Worm (Caenorhabditis elegans) whole organism, L1 larva: ENCODE data around the gene F09E10.7.

Experiments
- C04F5.9 ChIP-seq: sonication (generic microtip); optimal IDR thresholded peaks from 2 replicates; lab custom pipeline; 2016; ENCODE audit warnings: missing genetic modification characterization, missing compliant biosample characterization
- C16A3.4 ChIP-seq: fragments of 150-350 bp; optimal IDR thresholded peaks from 2 replicates; lab custom pipeline; 2014; ENCODE audit warnings: missing biosample characterization, missing genetic modification characterization
- aha-1 ChIP-seq: fragments of 150-350 bp; optimal IDR thresholded peaks from 2 replicates; lab custom pipeline; 2014; ENCODE audit warnings: missing biosample characterization, missing genetic modification characterization
- alr-1 ChIP-seq: fragments of 200-800 bp; sonication (Bioruptor generic); optimal IDR thresholded peaks from 2 replicates; lab custom pipeline; 2018; ENCODE audit warnings: borderline replicate concordance, mild to moderate bottlenecking, missing genetic modification characterization, missing compliant biosample characterization
- ama-1 ChIP-seq: fragments of 150-350 bp; optimal IDR thresholded peaks from 2 replicates; lab custom pipeline; 2014
- ceh-63 ChIP-seq: fragments of 200-800 bp; sonication (Bioruptor generic); optimal IDR thresholded peaks from 2 replicates; lab custom pipeline; 2018; ENCODE audit warnings: mild to moderate bottlenecking, missing genetic modification characterization, missing compliant biosample characterization
- ceh-82 ChIP-seq, 3 experiments: fragments of 150-350 bp in 1 of 3; sonication (generic microtip) in 2 of 3; optimal IDR thresholded peaks; 2 replicates each; lab custom pipeline; 2014 to 2017; ENCODE audit warnings: missing biosample characterization in 3 of 3, missing genetic modification characterization in 3 of 3
- dpl-1 ChIP-seq, 3 experiments: fragments of 150-350 bp in 2 of 3; sonication (generic microtip) in 1 of 3; optimal IDR thresholded peaks; 2 replicates each; lab custom pipeline; 2014 to 2017; ENCODE audit warnings: missing biosample characterization in 3 of 3, missing genetic modification characterization in 3 of 3, missing genetic modification reagents in 3 of 3
- dsc-1 ChIP-seq: sonication (generic microtip); optimal IDR thresholded peaks from 2 replicates; lab custom pipeline; 2016; ENCODE audit warnings: mild to moderate bottlenecking, missing genetic modification characterization, missing compliant biosample characterization
- efl-1 ChIP-seq, 4 experiments: fragments of 150-350 bp; optimal IDR thresholded peaks in 3 of 4; peaks in 1 of 4; 1 replicate in 1 of 4; 2 replicates in 3 of 4; lab custom pipeline; 2014; ENCODE audit warnings: missing biosample characterization in 2 of 4, missing genetic modification characterization in 2 of 4, missing genetic modification reagents in 2 of 4
- efl-3 ChIP-seq: fragments of 200-800 bp; sonication (Bioruptor generic); optimal IDR thresholded peaks from 2 replicates; lab custom pipeline; 2018; ENCODE audit warnings: mild to moderate bottlenecking, missing genetic modification characterization, missing compliant biosample characterization
- elt-3 ChIP-seq, 6 experiments: fragments of 150-350 bp in 1 of 6; sonication (generic microtip); optimal IDR thresholded peaks; 2 replicates each; lab custom pipeline; 2017 to 2018; ENCODE audit warnings: missing biosample characterization in 6 of 6, missing genetic modification characterization in 6 of 6, inconsistent platforms in 1 of 6
- fkh-10 ChIP-seq: sonication (generic microtip); optimal IDR thresholded peaks from 2 replicates; lab custom pipeline; 2017; ENCODE audit warnings: missing biosample characterization, missing genetic modification reagents, missing genetic modification characterization
- fkh-4 ChIP-seq: sonication (generic microtip); optimal IDR thresholded peaks from 2 replicates; lab custom pipeline; 2016; ENCODE audit warnings: missing compliant biosample characterization, missing genetic modification characterization, borderline replicate concordance
- fkh-8 ChIP-seq: sonication (generic microtip); optimal IDR thresholded peaks from 2 replicates; lab custom pipeline; 2016; ENCODE audit warnings: mild to moderate bottlenecking, missing genetic modification characterization, missing compliant biosample characterization
- hlh-17 ChIP-seq: fragments of 200-800 bp; sonication (Bioruptor generic); optimal IDR thresholded peaks from 2 replicates; lab custom pipeline; 2018; ENCODE audit warnings: missing genetic modification characterization, mild to moderate bottlenecking, missing compliant biosample characterization, moderate library complexity, borderline replicate concordance
- hlh-4 ChIP-seq: sonication (generic microtip); optimal IDR thresholded peaks from 2 replicates; lab custom pipeline; 2016; ENCODE audit warnings: mild to moderate bottlenecking, missing genetic modification characterization, missing compliant biosample characterization
- hpl-2 ChIP-seq: fragments of 150-350 bp; optimal IDR thresholded peaks from 2 replicates; lab custom pipeline; 2014; ENCODE audit warnings: missing biosample characterization, missing genetic modification reagents, missing genetic modification characterization
- irx-1 ChIP-seq: sonication (generic microtip); optimal IDR thresholded peaks from 2 replicates; lab custom pipeline; 2016; ENCODE audit warnings: missing genetic modification characterization, missing compliant biosample characterization
- jun-1 ChIP-seq: fragments of 150-350 bp; optimal IDR thresholded peaks from 2 replicates; lab custom pipeline; 2014; ENCODE audit warnings: missing biosample characterization, missing genetic modification reagents, missing genetic modification characterization
- lin-14 ChIP-seq: fragments of 200-800 bp; sonication (Bioruptor generic); optimal IDR thresholded peaks from 2 replicates; lab custom pipeline; 2018; ENCODE audit warnings: mild to moderate bottlenecking, missing genetic modification characterization, moderate library complexity, missing compliant biosample characterization
- lin-15B ChIP-seq: fragments of 150-350 bp; sonication (generic microtip); optimal IDR thresholded peaks from 3 replicates; lab custom pipeline; 2014; ENCODE audit warnings: missing biosample characterization, missing genetic modification characterization
- lin-35 ChIP-seq, 2 experiments: fragments of 150-350 bp; optimal IDR thresholded peaks; 2 replicates each; lab custom pipeline; 2014; ENCODE audit warnings: missing biosample characterization in 2 of 2, missing genetic modification characterization in 2 of 2, missing genetic modification reagents in 2 of 2
- lin-39 ChIP-seq: fragments of 150-350 bp; optimal IDR thresholded peaks from 2 replicates; lab custom pipeline; 2014; ENCODE audit warnings: missing biosample characterization, missing genetic modification reagents, missing genetic modification characterization
- lir-3 ChIP-seq: sonication (generic microtip); optimal IDR thresholded peaks from 2 replicates; lab custom pipeline; 2016; ENCODE audit warnings: mild to moderate bottlenecking, missing genetic modification characterization, moderate library complexity, missing compliant biosample characterization; ENCODE audit not compliant: poor library complexity
- mdl-1 ChIP-seq, 2 experiments: fragments of 150-350 bp; optimal IDR thresholded peaks; 2 replicates each; lab custom pipeline; 2014 to 2017; ENCODE audit warnings: missing biosample characterization in 2 of 2, missing genetic modification characterization in 2 of 2, inconsistent platforms in 1 of 2
- nhr-11 ChIP-seq: fragments of 150-350 bp; optimal IDR thresholded peaks from 2 replicates; lab custom pipeline; 2014; ENCODE audit warnings: missing biosample characterization, missing genetic modification characterization
- nhr-19 ChIP-seq: fragments of 200-800 bp; sonication (Bioruptor generic); conservative IDR thresholded peaks from 2 replicates; pipeline ENCODE4 v1.3.6; 2022; ENCODE audit warnings: missing genetic modification characterization, missing compliant biosample characterization
- nhr-20 ChIP-seq: sonication (generic microtip); optimal IDR thresholded peaks from 2 replicates; lab custom pipeline; 2016; ENCODE audit warnings: mild to moderate bottlenecking, missing genetic modification characterization, missing compliant biosample characterization
- nhr-28 ChIP-seq: fragments of 150-350 bp; optimal IDR thresholded peaks from 2 replicates; lab custom pipeline; 2014; ENCODE audit warnings: missing biosample characterization, missing genetic modification characterization
- nhr-71 ChIP-seq: sonication (generic microtip); optimal IDR thresholded peaks from 2 replicates; lab custom pipeline; 2016; ENCODE audit warnings: mild to moderate bottlenecking, missing genetic modification characterization, moderate library complexity, missing compliant biosample characterization
- nhr-90 ChIP-seq: sonication (generic microtip); optimal IDR thresholded peaks from 2 replicates; lab custom pipeline; 2016; ENCODE audit warnings: mild to moderate bottlenecking, missing genetic modification characterization, missing compliant biosample characterization; ENCODE audit not compliant: poor library complexity
- skn-1 ChIP-seq: fragments of 150-350 bp; optimal IDR thresholded peaks from 2 replicates; lab custom pipeline; 2014; ENCODE audit warnings: missing biosample characterization, missing genetic modification characterization
- snpc-4 ChIP-seq: fragments of 150-350 bp; optimal IDR thresholded peaks from 2 replicates; lab custom pipeline; 2014; ENCODE audit warnings: missing biosample characterization, missing genetic modification characterization
- sox-4 ChIP-seq: sonication (generic microtip); optimal IDR thresholded peaks from 2 replicates; lab custom pipeline; 2016; ENCODE audit warnings: missing genetic modification characterization, missing compliant biosample characterization
- sptf-1 ChIP-seq: fragments of 150-350 bp; optimal IDR thresholded peaks from 2 replicates; lab custom pipeline; 2014; ENCODE audit warnings: missing biosample characterization, missing genetic modification characterization
- tlp-1 ChIP-seq: fragments of 150-350 bp; optimal IDR thresholded peaks from 2 replicates; lab custom pipeline; 2014; ENCODE audit warnings: missing biosample characterization, missing genetic modification characterization
- unc-130 ChIP-seq: fragments of 150-350 bp; optimal IDR thresholded peaks from 2 replicates; lab custom pipeline; 2017; ENCODE audit warnings: missing biosample characterization, missing genetic modification characterization, inconsistent platforms
- zip-4 ChIP-seq: fragments of 200-800 bp; sonication (Bioruptor generic); optimal IDR thresholded peaks from 2 replicates; lab custom pipeline; 2018; ENCODE audit warnings: mild to moderate bottlenecking, missing genetic modification characterization, moderate library complexity, missing compliant biosample characterization
- ztf-11 ChIP-seq, 2 experiments: sonication (generic microtip); optimal IDR thresholded peaks; 2 replicates each; lab custom pipeline; 2016 to 2017; ENCODE audit warnings: missing genetic modification characterization in 2 of 2, missing biosample characterization in 1 of 2, missing compliant biosample characterization in 1 of 2
- ztf-4 ChIP-seq: fragments of 150-350 bp; optimal IDR thresholded peaks from 2 replicates; lab custom pipeline; 2014; ENCODE audit warnings: missing biosample characterization, missing genetic modification characterization

The F09E10.7 gene

DNA sequence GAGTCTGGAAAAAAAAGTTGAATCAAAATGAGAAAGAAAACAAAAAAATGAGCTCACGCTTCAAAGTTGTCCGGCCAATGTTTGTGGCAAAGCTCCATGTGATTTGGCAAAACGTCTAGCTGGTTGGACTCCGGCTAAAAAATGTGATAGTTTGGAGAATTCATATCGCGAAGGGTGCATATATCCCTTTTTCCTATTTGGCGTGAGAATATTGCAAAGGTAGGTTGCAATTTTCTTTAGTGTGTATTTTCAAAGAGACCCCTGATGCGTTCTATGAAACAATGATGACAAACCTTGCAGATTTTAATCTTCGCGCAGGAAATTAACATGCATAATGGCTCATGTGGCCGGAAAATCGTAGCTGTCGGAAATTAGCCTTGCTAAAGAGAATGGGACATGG is 9.5 kb downstream of the F09E10.7 start (continued):
- TF ChIP-seq lin-39 (tag; lab: Kevin White, UChicago) (no peak), irx-1 (tag; lab: Kevin White, UChicago) (peak; percentile 3), ztf-4 (no peak), lin-35 (GFP tag; optimal IDR thresholded peaks at IDR 0.05; lab: Kevin White, UChicago) (peak in 1 of 2 experiments; percentile 4), jun-1 (peak; percentile 17)

- no peak for TF ChIP-seq ceh-63
- no peak for TF ChIP-seq C04F5.9 (tag; lab: Kevin White, UChicago)
- no peak for TF ChIP-seq efl-1 (optimal IDR thresholded peaks at IDR 0.05; lab: Kevin White, UChicago)
- no peak for TF ChIP-seq efl-1 (GFP tag; optimal IDR thresholded peaks at IDR 0.05 in 1 of 2; lab: Kevin White, UChicago)
- TF ChIP-seq lin-15B = no peak
- TF ChIP-seq alr-1 (tag; lab: Kevin White, UChicago) = no peak
- TF ChIP-seq hlh-4 = no peak
- no peak for TF ChIP-seq snpc-4
- no peak for TF ChIP-seq nhr-90
- no peak for TF ChIP-seq irx-1 (tag; lab: Kevin White, UChicago)
- TF ChIP-seq elt-3 (tag; optimal IDR thresholded peaks at IDR 0.05; lab: Kevin White, UChicago) = no peak
- TF ChIP-seq sptf-1 (tag; lab: Kevin White, UChicago) = no peak
- no peak for TF ChIP-seq efl-3 (GFP tag; lab: Kevin White, UChicago)
- TF ChIP-seq, all 84 proteins: peak for 0
Measured at ce11 chrX:1491036-1491435, 10.6 kb downstream of the F09E10.7 start.

DNA sequence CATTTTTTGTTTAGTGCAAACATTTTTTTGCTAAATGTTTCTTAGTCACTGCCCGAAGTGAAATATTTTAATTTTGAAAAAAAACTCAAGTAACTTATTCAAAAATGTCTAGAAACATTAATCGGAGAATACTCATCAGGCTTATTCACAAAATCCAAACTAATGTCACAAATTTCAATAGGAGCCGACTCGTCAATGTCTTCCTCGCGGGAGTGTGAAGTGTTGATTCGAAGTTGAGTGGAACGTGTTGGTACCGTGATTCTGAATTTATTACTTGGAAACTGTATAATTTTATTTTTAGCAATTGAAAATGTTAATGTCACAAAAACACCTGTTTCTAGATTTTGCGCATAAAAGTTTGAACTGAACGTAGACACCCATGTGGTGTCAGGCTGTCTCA is 12.1 kb downstream of the F09E10.7 start:
- TF ChIP-seq ama-1 (lab: Kevin White, UChicago) (no peak), lin-14 (no peak), hlh-17 (GFP tag; lab: Kevin White, UChicago) (no peak), unc-130 (tag; lab: Kevin White, UChicago) (no peak), dsc-1 (tag; lab: Kevin White, UChicago) (no peak), nhr-71 (tag; lab: Kevin White, UChicago) (no peak)

DNA sequence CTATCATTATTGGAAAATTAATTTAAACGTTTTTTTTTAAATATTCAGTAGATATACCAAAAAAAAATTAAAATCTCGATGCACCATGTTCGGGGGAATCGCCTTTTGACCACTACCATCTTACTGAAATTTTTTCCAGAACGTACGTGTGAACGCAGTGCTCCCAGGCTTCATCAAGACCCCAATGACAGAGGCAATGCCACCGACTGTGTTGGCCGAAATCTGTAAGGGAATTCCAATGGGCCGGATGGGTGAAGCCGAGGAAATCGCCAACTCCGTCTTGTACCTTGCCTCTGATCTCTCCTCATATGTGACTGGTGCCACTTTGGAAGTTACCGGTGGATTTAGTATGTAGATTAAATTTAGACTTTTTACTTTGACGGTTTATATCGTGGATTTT is 12.9 kb downstream of the F09E10.7 start:
- TF ChIP-seq nhr-19 (GFP tag; lab: Robert Waterston, UW) (0 out of 2 replicates have a peak, but pooled peaks have one; percentile 5), aha-1 (tag; lab: Kevin White, UChicago) (no peak), lin-39 (tag; lab: Kevin White, UChicago) (no peak), C04F5.9 (tag; lab: Kevin White, UChicago) (no peak), fkh-10 (GFP tag; lab: Kevin White, UChicago) (no peak), nhr-11 (tag; lab: Kevin White, UChicago) (no peak), ceh-82 (tag; optimal IDR thresholded peaks at IDR 0.05; lab: Kevin White, UChicago) (no peak), ztf-11 (tag; optimal IDR thresholded peaks at IDR 0.05; lab: Kevin White, UChicago) (no peak), C16A3.4 (tag; lab: Kevin White, UChicago) (no peak)
- TF ChIP-seq, all 84 proteins: peak for 1

- no peak for TF ChIP-seq fkh-4 (tag; lab: Kevin White, UChicago)
- TF ChIP-seq nhr-11 (tag; lab: Kevin White, UChicago) = no peak
- TF ChIP-seq hpl-2 (GFP tag; lab: Kevin White, UChicago) = no peak
- no peak for TF ChIP-seq lir-3 (tag; lab: Kevin White, UChicago)
- TF ChIP-seq aha-1 (tag; lab: Kevin White, UChicago) = no peak
- no peak for TF ChIP-seq fkh-8 (tag; lab: Kevin White, UChicago)
- TF ChIP-seq zip-4 (GFP tag; lab: Kevin White, UChicago) = no peak
- no peak for TF ChIP-seq ceh-82 (tag; optimal IDR thresholded peaks at IDR 0.05; lab: Kevin White, UChicago)
- TF ChIP-seq dsc-1 (tag; lab: Kevin White, UChicago) = no peak
- TF ChIP-seq irx-1 (tag; lab: Kevin White, UChicago) = no peak
- no peak for TF ChIP-seq nhr-20
- TF ChIP-seq ceh-63 = no peak
- TF ChIP-seq skn-1 (tag; lab: Kevin White, UChicago) = no peak
- no peak for TF ChIP-seq dpl-1 (GFP tag; optimal IDR thresholded peaks at IDR 0.05; lab: Kevin White, UChicago)
- no peak for TF ChIP-seq C04F5.9 (tag; lab: Kevin White, UChicago)
- TF ChIP-seq mdl-1 (tag; optimal IDR thresholded peaks at IDR 0.05; lab: Kevin White, UChicago) = no peak
- no peak for TF ChIP-seq sox-4 (tag; lab: Kevin White, UChicago)
- no peak for TF ChIP-seq tlp-1 (tag; lab: Kevin White, UChicago)
- no peak for TF ChIP-seq nhr-28
- TF ChIP-seq nhr-19 (GFP tag; lab: Robert Waterston, UW) = no peak
Measured at ce11 chrX:1487096-1487495, 14.6 kb downstream of the F09E10.7 start.
